Fruit fly (Drosophila melanogaster): Measurements from ENCODE around the gene CG31954.

The CG31954 gene

DNA sequence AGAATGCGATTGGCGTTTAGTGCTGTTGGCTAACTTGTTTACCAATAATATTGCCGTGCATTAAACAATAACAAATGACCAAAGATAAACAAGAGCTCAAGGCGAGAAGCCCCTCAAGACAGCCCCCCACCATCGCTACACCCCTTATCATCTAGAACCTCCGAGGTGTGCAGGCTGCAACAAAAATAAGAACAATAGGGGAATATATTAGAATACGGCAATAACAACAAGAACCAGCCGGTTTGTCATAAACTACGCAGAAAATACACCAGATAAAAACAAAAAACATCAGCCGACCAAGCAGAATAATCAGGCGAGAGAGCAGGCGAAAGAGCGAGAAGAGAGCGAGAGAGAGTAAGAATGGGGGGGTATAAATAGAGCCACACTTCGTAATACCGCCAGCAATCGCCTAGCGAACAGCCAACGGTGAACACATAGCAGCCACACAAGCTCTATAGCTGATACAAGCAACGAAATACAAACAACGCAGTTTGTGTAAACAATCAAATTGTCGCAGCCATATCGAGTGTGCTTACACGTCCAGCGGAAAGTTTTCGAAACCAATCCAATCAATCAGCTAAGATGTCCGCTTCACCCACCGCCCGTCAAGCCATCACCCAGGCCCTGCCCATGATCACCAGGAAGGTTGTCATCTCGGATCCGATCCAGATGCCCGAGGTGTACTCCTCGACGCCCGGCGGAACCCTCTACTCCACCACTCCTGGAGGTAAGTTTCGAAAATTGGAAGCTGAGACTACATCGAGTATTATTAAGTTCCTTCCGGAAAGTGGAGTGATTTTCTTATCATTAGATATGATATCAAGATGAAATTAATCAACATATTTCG is 31.6 kb downstream of the CG31954 start, which contains the start of gene Thor (continued):
- peak; percentile 50 for TF ChIP-seq CG11723 (GFP tag; optimal IDR thresholded peaks at IDR 0.05)
- peak; percentile 55 for TF ChIP-seq ap (GFP tag; IDR thresholded peaks at IDR 0.05)
- TF ChIP-seq emc (GFP tag; optimal IDR thresholded peaks at IDR 0.05) = peak; percentile 25
- TF ChIP-seq Deaf1 (tag; optimal IDR thresholded peaks at IDR 0.05) = peak; percentile 89
- TF ChIP-seq yki (optimal IDR thresholded peaks at IDR 0.05) = peak; percentile 89
- TF ChIP-seq CG7745 (tag; optimal IDR thresholded peaks at IDR 0.05) = no peak
- TF ChIP-seq CG17829 (tag; optimal IDR thresholded peaks at IDR 0.05) = peak; percentile 61
- TF ChIP-seq Neu2 (GFP tag; optimal IDR thresholded peaks at IDR 0.05; ENCODE audit: borderline replicate concordance) = no peak
- no peak for TF ChIP-seq Sox100B (GFP tag; optimal IDR thresholded peaks at IDR 0.05)
- TF ChIP-seq Kr (GFP tag; optimal IDR thresholded peaks at IDR 0.05) = peak; percentile 90
- TF ChIP-seq dmrt99B (tag; optimal IDR thresholded peaks at IDR 0.05) = peak; percentile 42
- TF ChIP-seq trem (tag; optimal IDR thresholded peaks at IDR 0.05) = peak; percentile 24
- TF ChIP-seq pita (GFP tag; optimal IDR thresholded peaks at IDR 0.05) = no peak
- peak; percentile 71 for TF ChIP-seq Opbp (GFP tag; IDR thresholded peaks at IDR 0.05; ENCODE audit: partially characterized antibody)
- TF ChIP-seq tap (tag; optimal IDR thresholded peaks at IDR 0.05) = peak; percentile 50
- TF ChIP-seq CG12744 (GFP tag; optimal IDR thresholded peaks at IDR 0.05) = peak; percentile 56
- TF ChIP-seq Jarid2 (GFP tag; optimal IDR thresholded peaks at IDR 0.05) = peak; percentile 97
- peak; percentile 50 for TF ChIP-seq Atf3 (GFP tag; optimal IDR thresholded peaks at IDR 0.05)
- TF ChIP-seq bbx (GFP tag; IDR thresholded peaks at IDR 0.05; ENCODE audit: partially characterized antibody) = peak; percentile 78
- peak; percentile 63 for TF ChIP-seq nerfin-1 (tag; optimal IDR thresholded peaks at IDR 0.05)
- TF ChIP-seq Hr78 (GFP tag; optimal IDR thresholded peaks at IDR 0.05) = peak in 1 of 2 experiments; percentile 6
- peak; percentile 41 for TF ChIP-seq psq (GFP tag; optimal IDR thresholded peaks at IDR 0.05)
- TF ChIP-seq hbn (GFP tag; IDR thresholded peaks at IDR 0.05; ENCODE audit: partially characterized antibody) = peak; percentile 47; the same call in 1 of the 2 replicates
- TF ChIP-seq CG14050 (GFP tag; IDR thresholded peaks at IDR 0.05) = peak; percentile 50; the same call in 1 of the 3 replicates
- TF ChIP-seq NfI (GFP tag; optimal IDR thresholded peaks at IDR 0.05) = peak; percentile 60
- TF ChIP-seq CG1603 (tag; optimal IDR thresholded peaks at IDR 0.05) = peak; percentile 40
- TF ChIP-seq CG14965 (GFP tag; optimal IDR thresholded peaks at IDR 0.05; ENCODE audit: borderline replicate concordance) = peak; percentile 41
- TF ChIP-seq nau (GFP tag; optimal IDR thresholded peaks at IDR 0.05) = peak; percentile 71
- no peak for TF ChIP-seq corto (GFP tag; optimal IDR thresholded peaks at IDR 0.05)
- no peak for TF ChIP-seq CG16813 (GFP tag; IDR thresholded peaks at IDR 0.05; ENCODE audit: partially characterized antibody)
- TF ChIP-seq CG2199 (GFP tag; IDR thresholded peaks at IDR 0.05) = peak; percentile 88
- no peak for TF ChIP-seq br (optimal IDR thresholded peaks at IDR 0.05)
- TF ChIP-seq hth (optimal IDR thresholded peaks at IDR 0.05) = no peak
- peak; percentile 55 for TF ChIP-seq unpg (GFP tag; optimal IDR thresholded peaks at IDR 0.05)
- TF ChIP-seq CG4707 (GFP tag; optimal IDR thresholded peaks at IDR 0.05) = peak; percentile 44
- peak; percentile 51 for TF ChIP-seq tin (GFP tag; optimal IDR thresholded peaks at IDR 0.05)
- TF ChIP-seq chif (GFP tag; optimal IDR thresholded peaks at IDR 0.05) = peak; percentile 36 to 45
- TF ChIP-seq Dfd (GFP tag; optimal IDR thresholded peaks at IDR 0.05) = no peak
- TF ChIP-seq Fer2 (tag; optimal IDR thresholded peaks at IDR 0.05) = no peak
- no peak for TF ChIP-seq Usf (GFP tag; optimal IDR thresholded peaks at IDR 0.05)
- TF ChIP-seq lov (optimal IDR thresholded peaks at IDR 0.05) = no peak
- TF ChIP-seq lov (GFP tag; IDR thresholded peaks at IDR 0.05) = peak; percentile 90
- TF ChIP-seq grau (tag; optimal IDR thresholded peaks at IDR 0.05) = peak; percentile 52
- no peak for TF ChIP-seq fd96Cb (tag; optimal IDR thresholded peaks at IDR 0.05)
- TF ChIP-seq schlank (tag; optimal IDR thresholded peaks at IDR 0.05) = peak; percentile 81
- TF ChIP-seq CG17359 (tag; optimal IDR thresholded peaks at IDR 0.05) = peak; percentile 69
- TF ChIP-seq Atf6 (GFP tag; IDR thresholded peaks at IDR 0.05) = peak; percentile 79
- TF ChIP-seq vvl (GFP tag; IDR thresholded peaks at IDR 0.05) = peak; percentile 87
- TF ChIP-seq gt (GFP tag; IDR thresholded peaks at IDR 0.05) = no peak; the same call in 1 of the 2 replicates
